Fruit fly (Drosophila melanogaster) S2 (cell line): ENCODE results near the gene CG42536.

Experiments used
- CG8478 ChIP-seq: fragments of >200 bp; optimal IDR thresholded peaks from 2 replicates; lab custom pipeline; 2018
- CTCF ChIP-seq, 2 experiments: fragments of >200 bp; optimal IDR thresholded peaks; 2 replicates each; lab custom pipeline; 2018

DNA sequence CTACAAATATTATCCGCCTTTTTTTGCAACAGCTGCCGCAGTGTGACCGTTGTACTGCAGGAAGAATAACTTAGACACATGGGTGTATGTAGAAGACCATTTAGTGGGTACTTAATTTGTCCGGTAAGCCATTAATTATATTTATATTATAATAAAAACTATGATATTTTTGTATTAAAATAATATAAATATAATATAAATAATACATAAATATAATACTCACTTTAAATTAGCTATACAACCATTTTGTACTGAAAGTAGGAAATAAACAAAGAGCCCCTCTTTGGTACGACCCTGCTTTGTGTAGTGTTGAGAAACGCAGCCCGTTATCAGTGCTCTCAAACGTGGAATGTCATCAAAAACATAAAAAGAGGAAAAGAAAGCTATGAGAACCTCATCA, 8.0 kb upstream of the CG42536 start, which contains the start of gene Cnep1r2:
- TF ChIP-seq CTCF (optimal IDR thresholded peaks at IDR 0.05; lab: Kevin White, UChicago) (no peak), CG8478 (lab: Kevin White, UChicago) (no peak)
